Fruit fly (Drosophila melanogaster): ENCODE data around the gene Ca-beta.

- TF ChIP-seq CG8478 (optimal IDR thresholded peaks at IDR 0.05) (no peak), CTCF (optimal IDR thresholded peaks at IDR 0.05) (no peak)
Observed at dm6 chr2L:11221296-11221698, 18.0 kb upstream of the Ca-beta start.

All from S2 (cell line).